Fruit fly (Drosophila melanogaster) whole organism, embryonic: ENCODE measurements around the gene CG13044.

Source experiments
- CG10979 ChIP-seq: fragments of 200-800 bp; sonication (Bioruptor generic); optimal IDR thresholded peaks from 2 replicates; lab custom pipeline; 2018; ENCODE audit warnings: missing biosample characterization, mild to moderate bottlenecking, missing genetic modification characterization, moderate library complexity
- CG12299 ChIP-seq: fragments of 200-800 bp; sonication (Bioruptor generic); optimal IDR thresholded peaks from 2 replicates; lab custom pipeline; 2018; ENCODE audit warnings: missing biosample characterization, mild to moderate bottlenecking, missing genetic modification characterization
- CG2678 ChIP-seq: fragments of 200-800 bp; sonication (Bioruptor generic); optimal IDR thresholded peaks from 3 replicates; lab custom pipeline; 2019; ENCODE audit warnings: missing biosample characterization, mild to moderate bottlenecking, missing genetic modification characterization, moderate library complexity
- CG2875 ChIP-seq: fragments of 200-800 bp; sonication (Bioruptor generic); optimal IDR thresholded peaks from 2 replicates; lab custom pipeline; 2017; ENCODE audit warnings: missing biosample characterization, mild to moderate bottlenecking, missing genetic modification characterization, missing genetic modification reagents
- CG31441 ChIP-seq: fragments of 200-800 bp; sonication (Bioruptor generic); IDR thresholded peaks from 2 replicates; pipeline ENCODE4 v1.3.6; 2022; ENCODE audit warnings: missing biosample characterization, missing genetic modification characterization
- CG3407 ChIP-seq: fragments of 200-800 bp; sonication (Bioruptor generic); optimal IDR thresholded peaks from 2 replicates; lab custom pipeline; 2018; ENCODE audit warnings: missing biosample characterization, mild to moderate bottlenecking, missing genetic modification characterization
- CG6689 ChIP-seq: fragments of 200-800 bp; sonication (Bioruptor generic); IDR thresholded peaks from 2 replicates; pipeline ENCODE4 v1.3.6; 2022; ENCODE audit warnings: missing biosample characterization, missing genetic modification characterization
- Chrac-16 ChIP-seq: fragments of 200-800 bp; sonication (Bioruptor generic); optimal IDR thresholded peaks from 3 replicates; lab custom pipeline; 2016; ENCODE audit warnings: missing biosample characterization, missing genetic modification characterization
- Dad ChIP-seq: fragments of 200-800 bp; sonication (Bioruptor generic); optimal IDR thresholded peaks from 3 replicates; lab custom pipeline; 2016; ENCODE audit warnings: missing biosample characterization, missing genetic modification characterization
- Dfd ChIP-seq, 2 experiments: fragments of >200 bp; optimal IDR thresholded peaks; 2 replicates each; lab custom pipeline; 2017; ENCODE audit warnings: missing biosample characterization in 2 of 2, missing genetic modification characterization in 2 of 2
- Dip3 ChIP-seq: fragments of 200-800 bp; sonication (Bioruptor generic); optimal IDR thresholded peaks from 3 replicates; lab custom pipeline; 2016; ENCODE audit warnings: missing biosample characterization, missing genetic modification characterization
- Doc2 ChIP-seq: fragments of 200-800 bp; sonication (Bioruptor generic); IDR thresholded peaks from 2 replicates; pipeline ENCODE4 v1.3.6; 2022; ENCODE audit warnings: missing biosample characterization, missing genetic modification characterization
- H15 ChIP-seq: fragments of 200-800 bp; sonication (Bioruptor generic); IDR thresholded peaks from 3 replicates; pipeline ENCODE4 v1.3.6; 2022; ENCODE audit warnings: missing biosample characterization, missing genetic modification characterization
- Hey ChIP-seq: fragments of 200-800 bp; sonication (Bioruptor generic); optimal IDR thresholded peaks from 3 replicates; lab custom pipeline; 2018; ENCODE audit warnings: missing biosample characterization, mild to moderate bottlenecking, missing genetic modification characterization
- Hmr ChIP-seq: fragments of 200-800 bp; sonication (Bioruptor generic); optimal IDR thresholded peaks from 3 replicates; lab custom pipeline; 2017; ENCODE audit warnings: mild to moderate bottlenecking, missing biosample characterization, missing genetic modification reagents, missing genetic modification characterization
- Lim3 ChIP-seq: fragments of 200-800 bp; sonication (Bioruptor generic); IDR thresholded peaks from 2 replicates; pipeline ENCODE4 v1.3.6; 2022; ENCODE audit warnings: missing biosample characterization, missing genetic modification characterization
- NFAT ChIP-seq: fragments of 200-800 bp; sonication (Bioruptor generic); IDR thresholded peaks from 2 replicates; pipeline ENCODE4 v1.3.6; 2022; ENCODE audit warnings: missing biosample characterization, missing genetic modification characterization
- Optix ChIP-seq: fragments of 200-800 bp; sonication (Bioruptor generic); IDR thresholded peaks from 3 replicates; pipeline ENCODE4 v1.3.6; 2022; ENCODE audit warnings: missing biosample characterization, missing genetic modification characterization
- Ssrp ChIP-seq: fragments of 200-800 bp; sonication (Bioruptor generic); optimal IDR thresholded peaks from 2 replicates; lab custom pipeline; 2018; ENCODE audit warnings: missing biosample characterization, mild to moderate bottlenecking, missing genetic modification characterization, moderate library complexity
- Xbp1 ChIP-seq: fragments of 200-800 bp; sonication (Bioruptor generic); optimal IDR thresholded peaks from 3 replicates; lab custom pipeline; 2016; ENCODE audit warnings: missing biosample characterization, mild to moderate bottlenecking, missing genetic modification characterization
- ato ChIP-seq: fragments of 200-800 bp; sonication (Bioruptor generic); IDR thresholded peaks from 2 replicates; pipeline ENCODE4 v1.3.6; 2022; ENCODE audit warnings: missing biosample characterization, missing genetic modification characterization; ENCODE audit not compliant: partially characterized antibody
- cad ChIP-seq: fragments of >200 bp; optimal IDR thresholded peaks from 2 replicates; lab custom pipeline; 2017; ENCODE audit warnings: missing biosample characterization, missing genetic modification characterization
- cato ChIP-seq: fragments of 200-800 bp; sonication (Bioruptor generic); optimal IDR thresholded peaks from 2 replicates; lab custom pipeline; 2016; ENCODE audit warnings: missing biosample characterization, missing genetic modification characterization, borderline replicate concordance
- chif ChIP-seq, 2 experiments: fragments of 200-800 bp; sonication (Bioruptor generic); optimal IDR thresholded peaks; 3 replicates each; lab custom pipeline; 2016; ENCODE audit warnings: missing biosample characterization in 2 of 2, missing genetic modification characterization in 2 of 2
- chinmo ChIP-seq: fragments of 200-800 bp; sonication (Bioruptor generic); IDR thresholded peaks from 4 replicates; pipeline ENCODE4 v1.3.6; 2022; ENCODE audit warnings: missing biosample characterization, missing genetic modification characterization; ENCODE audit not compliant: partially characterized antibody
- chn ChIP-seq: fragments of 200-800 bp; sonication (Bioruptor generic); optimal IDR thresholded peaks from 2 replicates; lab custom pipeline; 2016; ENCODE audit warnings: missing biosample characterization, missing genetic modification characterization
- croc ChIP-seq: fragments of 200-800 bp; sonication (Bioruptor generic); conservative IDR thresholded peaks from 3 replicates; pipeline ENCODE4 v1.3.6; 2022; ENCODE audit warnings: missing biosample characterization, missing genetic modification characterization
- cwo ChIP-seq: fragments of 200-800 bp; sonication (Bioruptor generic); optimal IDR thresholded peaks from 3 replicates; lab custom pipeline; 2017; ENCODE audit warnings: missing biosample characterization, missing genetic modification characterization, mild to moderate bottlenecking, moderate library complexity, missing genetic modification reagents
- dimm ChIP-seq: fragments of 200-800 bp; sonication (Bioruptor generic); IDR thresholded peaks from 2 replicates; pipeline ENCODE4 v1.3.6; 2022; ENCODE audit warnings: missing biosample characterization, missing genetic modification characterization
- ems ChIP-seq: fragments of 200-800 bp; sonication (Bioruptor generic); optimal IDR thresholded peaks from 3 replicates; lab custom pipeline; 2016; ENCODE audit warnings: missing biosample characterization, missing genetic modification characterization
- en ChIP-seq: fragments of 200-800 bp; sonication (Bioruptor generic); optimal IDR thresholded peaks from 2 replicates; lab custom pipeline; 2016; ENCODE audit warnings: missing biosample characterization, missing genetic modification characterization
- ftz-f1 ChIP-seq: fragments of 200-800 bp; sonication (Bioruptor generic); optimal IDR thresholded peaks from 2 replicates; lab custom pipeline; 2016; ENCODE audit warnings: missing biosample characterization, missing genetic modification characterization
- grau ChIP-seq: fragments of 200-800 bp; optimal IDR thresholded peaks from 3 replicates; lab custom pipeline; 2019; ENCODE audit warnings: missing biosample characterization, mild to moderate bottlenecking, missing genetic modification characterization, moderate library complexity
- kni ChIP-seq: fragments of 200-800 bp; sonication (Bioruptor generic); optimal IDR thresholded peaks from 3 replicates; lab custom pipeline; 2017; ENCODE audit warnings: mild to moderate bottlenecking, missing biosample characterization, missing genetic modification reagents, missing genetic modification characterization
- onecut ChIP-seq: fragments of 200-800 bp; sonication (Bioruptor generic); IDR thresholded peaks from 2 replicates; pipeline ENCODE4 v1.3.6; 2022; ENCODE audit warnings: missing biosample characterization, missing genetic modification characterization
- otp ChIP-seq: fragments of 200-800 bp; sonication (Bioruptor generic); IDR thresholded peaks from 3 replicates; pipeline ENCODE4, ENCODE4 v1.3.6; 2022; ENCODE audit warnings: missing biosample characterization, missing genetic modification characterization
- pzg ChIP-seq: fragments of 200-800 bp; sonication (Bioruptor generic); optimal IDR thresholded peaks from 3 replicates; lab custom pipeline; 2018; ENCODE audit warnings: missing biosample characterization, mild to moderate bottlenecking, missing genetic modification characterization, moderate library complexity
- sisA ChIP-seq: fragments of 200-800 bp; sonication (Bioruptor generic); IDR thresholded peaks from 2 replicates; pipeline ENCODE4 v1.3.6; 2022; ENCODE audit warnings: missing biosample characterization, missing genetic modification characterization
- toy ChIP-seq: fragments of 200-800 bp; sonication (Bioruptor generic); IDR thresholded peaks from 2 replicates; pipeline ENCODE4 v1.3.6; 2022; ENCODE audit warnings: missing biosample characterization, missing genetic modification characterization
- unpg ChIP-seq: fragments of 200-800 bp; sonication (Bioruptor generic); optimal IDR thresholded peaks from 3 replicates; lab custom pipeline; 2018; ENCODE audit warnings: missing biosample characterization, mild to moderate bottlenecking, missing genetic modification characterization, moderate library complexity
- zen ChIP-seq: fragments of 200-800 bp; sonication (Bioruptor generic); optimal IDR thresholded peaks from 3 replicates; lab custom pipeline; 2018; ENCODE audit warnings: missing biosample characterization, mild to moderate bottlenecking, missing genetic modification characterization, moderate library complexity

Gene CG13044

DNA sequence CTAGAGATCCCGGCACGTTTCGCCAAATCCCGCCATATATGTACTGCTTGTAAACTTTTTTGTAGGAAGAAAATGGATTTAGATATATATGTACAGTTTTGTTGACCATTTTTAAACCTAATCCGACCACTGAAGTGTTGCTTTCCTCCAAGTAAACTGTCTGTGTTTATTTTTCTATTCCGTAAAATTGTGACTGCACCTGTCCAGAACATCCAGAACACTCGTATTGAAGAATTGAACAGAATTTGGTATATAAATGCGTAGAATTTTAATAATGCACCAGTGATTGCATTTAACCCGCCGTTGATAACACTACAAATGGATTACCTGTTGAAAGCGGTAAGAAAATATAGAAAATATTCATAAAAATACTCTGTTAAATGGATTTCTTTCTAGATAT, 1.0 kb upstream of the CG13044 start, which contains the start of gene CG43249:
CG43249 (plus strand) TSS at position 301 of the 400 bp plus-strand sequence.
- TF ChIP-seq grau (tag; lab: Kevin White, UChicago) (no peak), CG6689 (GFP tag; lab: Robert Waterston, UW) (no peak), zen (tag; lab: Kevin White, UChicago) (no peak), NFAT (no peak), dimm (GFP tag; lab: Robert Waterston, UW) (no peak), Doc2 (GFP tag; lab: Robert Waterston, UW) (no peak), CG10979 (tag; lab: Kevin White, UChicago) (no peak), en (GFP tag; lab: Kevin White, UChicago) (no peak), Hmr (GFP tag; lab: Kevin White, UChicago) (no peak), chinmo (GFP tag; lab: Robert Waterston, UW) (no peak), ems (GFP tag; lab: Kevin White, UChicago) (no peak), H15 (GFP tag; lab: Robert Waterston, UW) (no peak), sisA (GFP tag; lab: Robert Waterston, UW) (no peak), cwo (GFP tag; lab: Kevin White, UChicago) (no peak), pzg (GFP tag; lab: Kevin White, UChicago) (no peak), Dfd (GFP tag; optimal IDR thresholded peaks at IDR 0.05; lab: Kevin White, UChicago) (no peak), croc (no peak), Dip3 (GFP tag; lab: Kevin White, UChicago) (no peak)

DNA sequence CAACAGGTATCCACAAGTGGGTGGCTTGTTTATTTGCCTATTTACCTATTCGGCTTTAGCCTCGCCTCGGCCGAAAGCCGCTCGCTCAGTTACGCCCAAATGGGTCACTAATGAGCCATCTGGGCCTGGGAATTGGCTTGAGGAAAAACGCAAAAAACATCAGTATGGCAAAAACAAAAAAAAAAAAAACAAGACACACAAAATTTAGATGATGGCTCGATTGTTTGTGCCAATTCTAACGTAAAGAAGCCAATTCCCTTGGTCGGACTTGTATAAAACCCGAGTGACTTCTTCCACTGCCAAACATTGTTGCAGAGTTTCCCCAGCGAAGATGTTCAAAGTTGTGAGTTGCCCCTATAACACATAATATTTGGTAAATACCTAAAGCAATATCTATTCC, 1.8 kb downstream of the CG13044 start, which contains the start of gene CG4982:
CG4982 (plus strand) TSS at position 301 of the 400 bp plus-strand sequence.
- TF ChIP-seq CG31441 (GFP tag; lab: Robert Waterston, UW): no peak
- TF ChIP-seq cato: no peak
- no peak for TF ChIP-seq chn
- TF ChIP-seq Ssrp (tag; lab: Kevin White, UChicago): no peak
- no peak for TF ChIP-seq kni
- no peak for TF ChIP-seq chif (GFP tag; optimal IDR thresholded peaks at IDR 0.05; lab: Kevin White, UChicago)
- no peak for TF ChIP-seq Optix (GFP tag; lab: Robert Waterston, UW)

DNA sequence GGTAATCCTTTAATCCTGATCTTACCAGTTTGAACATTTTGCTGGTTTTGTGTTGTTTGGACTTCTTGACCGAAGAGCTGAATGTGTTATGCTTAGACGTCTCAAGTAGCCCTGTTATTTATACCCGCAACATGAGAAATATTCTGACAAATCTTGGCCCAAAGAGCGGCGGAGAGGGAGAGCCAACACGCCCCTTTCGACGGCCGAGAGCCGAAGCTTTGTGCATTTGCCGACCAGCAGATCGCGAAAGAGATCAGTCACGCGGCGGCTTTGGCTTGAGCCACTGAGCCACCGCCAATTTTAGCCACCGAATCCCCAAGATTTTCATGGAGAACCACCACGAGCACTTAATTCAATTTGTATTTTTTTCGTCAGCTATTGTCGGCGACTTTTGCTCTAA, 7.5 kb downstream of the CG13044 start, which contains the start of gene CG4962:
CG4962 (minus strand) TSS at position 101 of the 400 bp plus-strand sequence.
- TF ChIP-seq Chrac-16 (no peak), ato (no peak), cato (no peak), H15 (GFP tag; lab: Robert Waterston, UW) (no peak), Hey (no peak), CG2678 (tag; lab: Kevin White, UChicago) (no peak), unpg (GFP tag; lab: Kevin White, UChicago) (no peak), Lim3 (GFP tag; lab: Robert Waterston, UW) (no peak), CG3407 (GFP tag; lab: Kevin White, UChicago) (no peak), onecut (GFP tag; lab: Robert Waterston, UW) (no peak), CG12299 (tag; lab: Kevin White, UChicago) (no peak), toy (GFP tag; lab: Robert Waterston, UW) (no peak), ftz-f1 (no peak), otp (GFP tag; lab: Robert Waterston, UW) (no peak), Xbp1 (GFP tag; lab: Kevin White, UChicago) (no peak), CG2875 (GFP tag; lab: Kevin White, UChicago) (no peak), cad (GFP tag; lab: Kevin White, UChicago) (no peak), Dad (GFP tag; lab: Kevin White, UChicago) (no peak)
